Fruit fly (Drosophila melanogaster) whole organism, embryonic: Measurements from ENCODE around the gene CG13640.

ENCODE experiments used
- Abd-B ChIP-seq: fragments of 200-800 bp; sonication (Bioruptor generic); optimal IDR thresholded peaks from 2 replicates; lab custom pipeline; 2018; ENCODE audit warnings: missing biosample characterization, mild to moderate bottlenecking, missing genetic modification characterization, moderate library complexity
- Bdp1 ChIP-seq: fragments of 200-800 bp; sonication (Bioruptor generic); optimal IDR thresholded peaks from 3 replicates; lab custom pipeline; 2016; ENCODE audit warnings: missing biosample characterization, missing genetic modification characterization
- CG10366 ChIP-seq: fragments of 200-800 bp; sonication (Bioruptor generic); IDR thresholded peaks from 2 replicates; pipeline ENCODE4 v1.3.6; 2022; ENCODE audit warnings: missing biosample characterization, missing genetic modification characterization
- CG10565 ChIP-seq: fragments of 200-800 bp; sonication (Bioruptor generic); optimal IDR thresholded peaks from 3 replicates; lab custom pipeline; 2016; ENCODE audit warnings: missing biosample characterization, mild to moderate bottlenecking, missing genetic modification characterization
- CG10979 ChIP-seq: fragments of 200-800 bp; sonication (Bioruptor generic); optimal IDR thresholded peaks from 2 replicates; lab custom pipeline; 2018; ENCODE audit warnings: missing biosample characterization, mild to moderate bottlenecking, missing genetic modification characterization, moderate library complexity
- CG11560 ChIP-seq: fragments of 200-800 bp; sonication (Bioruptor generic); IDR thresholded peaks from 3 replicates; pipeline ENCODE4 v1.3.6; 2022; ENCODE audit warnings: missing biosample characterization, missing genetic modification characterization
- CG13775 ChIP-seq: fragments of 200-800 bp; sonication (Bioruptor generic); optimal IDR thresholded peaks from 3 replicates; lab custom pipeline; 2017; ENCODE audit warnings: missing biosample characterization, mild to moderate bottlenecking, missing genetic modification characterization
- CG15073 ChIP-seq: fragments of 200-800 bp; sonication (Bioruptor generic); optimal IDR thresholded peaks from 2 replicates; lab custom pipeline; 2016; ENCODE audit warnings: missing biosample characterization, missing genetic modification characterization
- CG1602 ChIP-seq: fragments of 200-800 bp; sonication (Bioruptor generic); optimal IDR thresholded peaks from 3 replicates; lab custom pipeline; 2016; ENCODE audit warnings: missing biosample characterization, missing genetic modification characterization
- CG17568 ChIP-seq: fragments of 200-800 bp; sonication (Bioruptor generic); optimal IDR thresholded peaks from 2 replicates; lab custom pipeline; 2018; ENCODE audit warnings: missing biosample characterization, mild to moderate bottlenecking, missing genetic modification characterization, moderate library complexity
- CG18476 ChIP-seq: fragments of 200-800 bp; sonication (Bioruptor generic); optimal IDR thresholded peaks from 2 replicates; lab custom pipeline; 2016; ENCODE audit warnings: missing biosample characterization, mild to moderate bottlenecking, missing genetic modification characterization
- CG18619 ChIP-seq: fragments of 200-800 bp; sonication (Bioruptor generic); optimal IDR thresholded peaks from 3 replicates; lab custom pipeline; 2017; ENCODE audit warnings: missing biosample characterization, mild to moderate bottlenecking, missing genetic modification characterization
- CG34376 ChIP-seq: fragments of 200-800 bp; sonication (Bioruptor generic); optimal IDR thresholded peaks from 2 replicates; lab custom pipeline; 2018; ENCODE audit warnings: missing biosample characterization, mild to moderate bottlenecking, missing genetic modification characterization
- CG4617 ChIP-seq: fragments of 200-800 bp; sonication (Bioruptor generic); optimal IDR thresholded peaks from 3 replicates; lab custom pipeline; 2016; ENCODE audit warnings: missing biosample characterization, missing genetic modification characterization, borderline replicate concordance
- CG5180 ChIP-seq: fragments of 200-800 bp; sonication (Bioruptor generic); optimal IDR thresholded peaks from 3 replicates; lab custom pipeline; 2017; ENCODE audit warnings: missing biosample characterization, missing genetic modification characterization, mild to moderate bottlenecking, moderate library complexity, missing genetic modification reagents
- CG5245 ChIP-seq: fragments of 200-800 bp; sonication (Bioruptor generic); optimal IDR thresholded peaks from 3 replicates; lab custom pipeline; 2016; ENCODE audit warnings: missing biosample characterization, missing genetic modification characterization
- CG7271 ChIP-seq: fragments of 200-800 bp; sonication (Bioruptor generic); optimal IDR thresholded peaks from 2 replicates; lab custom pipeline; 2018; ENCODE audit warnings: missing biosample characterization, mild to moderate bottlenecking, missing genetic modification characterization, moderate library complexity
- CG7745 ChIP-seq: fragments of 200-800 bp; sonication (Bioruptor generic); optimal IDR thresholded peaks from 2 replicates; lab custom pipeline; 2018; ENCODE audit warnings: missing biosample characterization, mild to moderate bottlenecking, missing genetic modification characterization, moderate library complexity
- E2f1 ChIP-seq: fragments of 200-800 bp; sonication (Bioruptor generic); IDR thresholded peaks from 2 replicates; pipeline ENCODE4 v1.3.6; 2022; ENCODE audit warnings: missing biosample characterization, missing genetic modification characterization
- ERR ChIP-seq: fragments of 200-800 bp; sonication (Bioruptor generic); optimal IDR thresholded peaks from 2 replicates; lab custom pipeline; 2016; ENCODE audit warnings: missing biosample characterization, missing genetic modification characterization
- Ets65A ChIP-seq: fragments of 200-800 bp; sonication (Bioruptor generic); peaks from one replicate; lab custom pipeline; 2016; ENCODE audit warnings: missing biosample characterization, missing genetic modification characterization
- GATAe ChIP-seq: fragments of 200-800 bp; sonication (Bioruptor generic); conservative IDR thresholded peaks from 2 replicates; pipeline ENCODE4 v1.3.6; 2022; ENCODE audit warnings: missing biosample characterization, missing genetic modification characterization
- HLHmδ ChIP-seq: fragments of 200-800 bp; sonication (Bioruptor generic); optimal IDR thresholded peaks from 2 replicates; lab custom pipeline; 2018; ENCODE audit warnings: missing biosample characterization, mild to moderate bottlenecking, missing genetic modification characterization, moderate library complexity
- Jarid2 ChIP-seq: fragments of 200-800 bp; sonication (Bioruptor generic); optimal IDR thresholded peaks from 3 replicates; lab custom pipeline; 2017; ENCODE audit warnings: mild to moderate bottlenecking, missing biosample characterization, missing genetic modification reagents, missing genetic modification characterization
- NFAT ChIP-seq: fragments of 200-800 bp; sonication (Bioruptor generic); IDR thresholded peaks from 2 replicates; pipeline ENCODE4 v1.3.6; 2022; ENCODE audit warnings: missing biosample characterization, missing genetic modification characterization
- Neu2 ChIP-seq: fragments of 200-800 bp; sonication (Bioruptor generic); optimal IDR thresholded peaks from 3 replicates; lab custom pipeline; 2016; ENCODE audit warnings: missing biosample characterization, missing genetic modification characterization, borderline replicate concordance
- Nf-YC ChIP-seq: fragments of 200-800 bp; optimal IDR thresholded peaks from 3 replicates; lab custom pipeline; 2019; ENCODE audit warnings: missing biosample characterization, mild to moderate bottlenecking, missing genetic modification characterization, moderate library complexity
- TFAM ChIP-seq: fragments of 200-800 bp; sonication (Bioruptor generic); optimal IDR thresholded peaks from 2 replicates; lab custom pipeline; 2017; ENCODE audit warnings: missing biosample characterization, missing genetic modification characterization, inconsistent platforms
- abd-A ChIP-seq: fragments of 200-800 bp; sonication (Bioruptor generic); optimal IDR thresholded peaks from 3 replicates; lab custom pipeline; 2019; ENCODE audit warnings: missing biosample characterization, mild to moderate bottlenecking, missing genetic modification characterization, moderate library complexity
- amos ChIP-seq: fragments of 200-800 bp; sonication (Bioruptor generic); IDR thresholded peaks from 2 replicates; pipeline ENCODE4 v1.3.6; 2022; ENCODE audit warnings: missing biosample characterization, missing genetic modification characterization; ENCODE audit not compliant: partially characterized antibody
- cas ChIP-seq: fragments of 200-800 bp; sonication (Bioruptor generic); IDR thresholded peaks from 2 replicates; pipeline ENCODE4 v1.3.6; 2022; ENCODE audit warnings: missing biosample characterization, missing genetic modification characterization
- caup ChIP-seq: fragments of 200-800 bp; sonication (Bioruptor generic); optimal IDR thresholded peaks from 3 replicates; lab custom pipeline; 2017; ENCODE audit warnings: missing biosample characterization, mild to moderate bottlenecking, missing genetic modification characterization, moderate library complexity; ENCODE audit not compliant: severe bottlenecking
- crp ChIP-seq, 2 experiments: fragments of 200-800 bp; sonication (Bioruptor generic); optimal IDR thresholded peaks; 2 replicates in 1 of 2; 3 replicates in 1 of 2; lab custom pipeline; 2017; ENCODE audit warnings: missing biosample characterization in 2 of 2, missing genetic modification characterization in 2 of 2, mild to moderate bottlenecking in 1 of 2, moderate library complexity in 1 of 2
- dan ChIP-seq: fragments of 200-800 bp; sonication (Bioruptor generic); IDR thresholded peaks from 2 replicates; pipeline ENCODE4 v1.3.6; 2022; ENCODE audit warnings: missing biosample characterization, missing genetic modification characterization
- grau ChIP-seq: fragments of 200-800 bp; optimal IDR thresholded peaks from 3 replicates; lab custom pipeline; 2019; ENCODE audit warnings: missing biosample characterization, mild to moderate bottlenecking, missing genetic modification characterization, moderate library complexity
- kay ChIP-seq: fragments of 200-800 bp; sonication (Bioruptor generic); optimal IDR thresholded peaks from 2 replicates; lab custom pipeline; 2016; ENCODE audit warnings: missing biosample characterization, missing genetic modification characterization
- knrl ChIP-seq: fragments of 200-800 bp; sonication (Bioruptor generic); IDR thresholded peaks from 3 replicates; pipeline ENCODE4 v1.3.6; 2022; ENCODE audit warnings: missing biosample characterization, missing genetic modification characterization; ENCODE audit not compliant: partially characterized antibody
- lilli ChIP-seq: fragments of 200-800 bp; sonication (Bioruptor generic); optimal IDR thresholded peaks from 3 replicates; lab custom pipeline; 2016; ENCODE audit warnings: missing biosample characterization, missing genetic modification characterization
- lmd ChIP-seq: fragments of 200-800 bp; sonication (Bioruptor generic); IDR thresholded peaks from 2 replicates; pipeline ENCODE4 v1.3.6; 2022; ENCODE audit warnings: missing biosample characterization, missing genetic modification characterization
- maf-S ChIP-seq: fragments of 200-800 bp; sonication (Bioruptor generic); optimal IDR thresholded peaks from 2 replicates; lab custom pipeline; 2016; ENCODE audit warnings: missing biosample characterization, missing genetic modification characterization
- nau ChIP-seq: fragments of 200-800 bp; sonication (Bioruptor generic); optimal IDR thresholded peaks from 3 replicates; lab custom pipeline; 2017; ENCODE audit warnings: missing biosample characterization, mild to moderate bottlenecking, missing genetic modification characterization, missing genetic modification reagents
- nom ChIP-seq: fragments of 200-800 bp; sonication (Bioruptor generic); optimal IDR thresholded peaks from 2 replicates; lab custom pipeline; 2017; ENCODE audit warnings: missing biosample characterization, missing genetic modification characterization, mild to moderate bottlenecking, moderate library complexity, missing genetic modification reagents
- peb ChIP-seq: fragments of 200-800 bp; sonication (Bioruptor generic); IDR thresholded peaks from 2 replicates; pipeline ENCODE4 v1.3.6; 2022; ENCODE audit warnings: missing biosample characterization, missing genetic modification characterization
- pum ChIP-seq: fragments of 200-800 bp; sonication (Bioruptor generic); optimal IDR thresholded peaks from 2 replicates; lab custom pipeline; 2016; ENCODE audit warnings: missing biosample characterization, missing genetic modification characterization
- row ChIP-seq: fragments of 200-800 bp; sonication (Bioruptor generic); IDR thresholded peaks from 3 replicates; pipeline ENCODE4 v1.3.6; 2022; ENCODE audit warnings: missing biosample characterization, missing genetic modification characterization
- run ChIP-seq: fragments of 200-800 bp; sonication (Bioruptor generic); optimal IDR thresholded peaks from 3 replicates; lab custom pipeline; 2018; ENCODE audit warnings: missing biosample characterization, mild to moderate bottlenecking, missing genetic modification characterization
- slbo ChIP-seq: fragments of 200-800 bp; sonication (Bioruptor generic); IDR thresholded peaks from 2 replicates; pipeline ENCODE4 v1.3.6; 2022; ENCODE audit warnings: missing biosample characterization, missing genetic modification characterization
- so ChIP-seq: fragments of 200-800 bp; sonication (Bioruptor generic); IDR thresholded peaks from 3 replicates; pipeline ENCODE4 v1.3.6; 2022; ENCODE audit warnings: missing biosample characterization, missing genetic modification characterization
- tll ChIP-seq, 2 experiments: fragments of 200-800 bp in 1 of 2; fragments of >200 bp in 1 of 2; sonication (Bioruptor generic) in 1 of 2; optimal IDR thresholded peaks; 2 replicates each; lab custom pipeline; 2017 to 2019; ENCODE audit warnings: missing biosample characterization in 2 of 2, missing genetic modification characterization in 2 of 2, mild to moderate bottlenecking in 1 of 2, moderate library complexity in 1 of 2
- z ChIP-seq: fragments of 200-800 bp; sonication (Bioruptor generic); IDR thresholded peaks from 3 replicates; pipeline ENCODE4 v1.3.6; 2022; ENCODE audit warnings: missing biosample characterization, missing genetic modification characterization

The CG13640 gene

dm6 chr3R:24829887-24830351, 32.0 kb downstream of the CG13640 start, which contains the start of the genes Kaz and CG43273 (continued):
- TF ChIP-seq Ets65A (peak; percentile 87), CG7271 (tag; lab: Kevin White, UChicago) (peak; percentile 2), pum (peak; percentile 0), Jarid2 (GFP tag; lab: Kevin White, UChicago) (no peak), CG13775 (GFP tag; lab: Kevin White, UChicago) (peak; percentile 66), abd-A (no peak), Abd-B (GFP tag; lab: Kevin White, UChicago) (peak; percentile 81), slbo (GFP tag; lab: Robert Waterston, UW) (peak; percentile 71), ERR (GFP tag; lab: Kevin White, UChicago) (no peak), CG10366 (GFP tag; lab: Robert Waterston, UW) (peak; percentile 49; the same call in 1 of the 2 replicates), CG11560 (no peak), lmd (peak; percentile 34; the same call in 1 of the 2 replicates), CG15073 (no peak), dan (GFP tag; lab: Robert Waterston, UW) (no peak), CG34376 (GFP tag; lab: Kevin White, UChicago) (peak; percentile 14), peb (peak; percentile 37; the same call in 1 of the 2 replicates), Bdp1 (GFP tag; lab: Kevin White, UChicago) (no peak), CG7745 (tag; lab: Kevin White, UChicago) (no peak), CG1602 (GFP tag; lab: Kevin White, UChicago) (peak; percentile 48), CG4617 (GFP tag; lab: Kevin White, UChicago) (peak; percentile 57), crp (GFP tag; optimal IDR thresholded peaks at IDR 0.05; lab: Kevin White, UChicago) (peak; percentile 34 to 89), CG5245 (GFP tag; lab: Kevin White, UChicago) (no peak), CG5180 (no peak), so (GFP tag; lab: Robert Waterston, UW) (no peak), row (GFP tag; lab: Robert Waterston, UW) (peak; percentile 94), z (no peak), NFAT (no peak), tll (GFP tag; optimal IDR thresholded peaks at IDR 0.05; lab: Kevin White, UChicago) (peak in 1 of 2 experiments; percentile 28), nom (no peak), kay (peak; percentile 26), CG18619 (peak; percentile 36), CG18476 (peak; percentile 31), grau (tag; lab: Kevin White, UChicago) (no peak), amos (no peak), GATAe (GFP tag; lab: Robert Waterston, UW) (no peak), run (tag; lab: Kevin White, UChicago) (no peak), Nf-YC (no peak), nau (no peak), lilli (GFP tag; lab: Kevin White, UChicago) (peak; percentile 73), maf-S (GFP tag; lab: Kevin White, UChicago) (no peak), E2f1 (no peak), CG10979 (tag; lab: Kevin White, UChicago) (peak; percentile 56), CG17568 (GFP tag; lab: Kevin White, UChicago) (no peak), knrl (GFP tag; lab: Robert Waterston, UW) (no peak), HLHmδ (GFP tag; lab: Kevin White, UChicago) (no peak), Neu2 (GFP tag; lab: Kevin White, UChicago) (no peak), caup (GFP tag; lab: Kevin White, UChicago) (no peak), cas (GFP tag; lab: Robert Waterston, UW) (no peak), CG10565 (GFP tag; lab: Kevin White, UChicago) (no peak), TFAM (no peak)
